Fruit fly (Drosophila melanogaster): ENCODE data around the gene CG45045.

DNA sequence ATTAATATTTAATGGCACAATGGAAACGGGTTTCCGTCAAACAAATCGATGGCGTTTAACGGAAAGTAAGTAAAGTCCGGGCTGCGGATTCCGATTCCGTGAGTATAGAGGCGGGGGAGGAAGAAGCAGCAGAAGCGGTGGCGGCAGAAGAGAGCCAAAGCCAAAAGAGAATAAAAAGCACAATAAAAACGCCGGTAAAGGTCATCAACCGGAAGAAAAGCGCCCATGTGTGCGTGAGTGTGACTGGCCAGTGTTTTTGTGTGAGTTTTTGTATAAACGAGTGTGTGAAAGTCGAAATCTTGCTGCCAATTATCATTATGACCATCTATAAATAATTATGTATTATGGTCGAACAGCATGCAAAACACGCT is 12.9 kb downstream of the CG45045 start:
- TF ChIP-seq CG7045 (GFP tag; optimal IDR thresholded peaks at IDR 0.05) (no peak), Hr96 (GFP tag; optimal IDR thresholded peaks at IDR 0.05) (no peak)
